Worm (Caenorhabditis elegans): Measurements from ENCODE around the gene mtx-2.

- no peak for TF ChIP-seq flt-1 (GFP tag; IDR thresholded peaks at IDR 0.05)
- TF ChIP-seq klf-2 (GFP tag; conservative IDR thresholded peaks at IDR 0.05) = no peak
- no peak for TF ChIP-seq med-1 (GFP tag; optimal IDR thresholded peaks at IDR 0.05; ENCODE audit: insufficient read depth)
- no peak for TF ChIP-seq cog-1 (tag; optimal IDR thresholded peaks at IDR 0.05)
- TF ChIP-seq tab-1 (GFP tag; IDR thresholded peaks at IDR 0.05) = no peak
- TF ChIP-seq ztf-23 (GFP tag; IDR thresholded peaks at IDR 0.05) = no peak
- no peak for TF ChIP-seq T22C8.4 (GFP tag; IDR thresholded peaks at IDR 0.05)
- no peak for TF ChIP-seq ztf-29 (GFP tag; IDR thresholded peaks at IDR 0.05)
- TF ChIP-seq ref-1 (GFP tag; conservative IDR thresholded peaks at IDR 0.05) = no peak
Observed at ce11 chrIII:7806947-7807346, 43.5 kb upstream of the mtx-2 start.

All from whole organism, midembryonic.